Fruit fly (Drosophila melanogaster) whole organism, embryonic: ENCODE measurements around the gene Fie.

Experiments used
- Aef1 ChIP-seq: fragments of 200-800 bp; sonication (Bioruptor generic); IDR thresholded peaks from 3 replicates; pipeline ENCODE4 v1.3.6; 2022; ENCODE audit warnings: missing biosample characterization, missing genetic modification characterization
- Bdp1 ChIP-seq: fragments of 200-800 bp; sonication (Bioruptor generic); optimal IDR thresholded peaks from 3 replicates; lab custom pipeline; 2016; ENCODE audit warnings: missing biosample characterization, missing genetic modification characterization
- Bgb ChIP-seq: fragments of 200-800 bp; sonication (Bioruptor generic); IDR thresholded peaks from 2 replicates; pipeline ENCODE4 v1.3.6; 2022; ENCODE audit warnings: missing biosample characterization, missing genetic modification characterization; ENCODE audit not compliant: partially characterized antibody
- Bteb2 ChIP-seq: fragments of 200-800 bp; sonication (Bioruptor generic); optimal IDR thresholded peaks from 2 replicates; lab custom pipeline; 2016; ENCODE audit warnings: missing biosample characterization, missing genetic modification characterization
- CG10147 ChIP-seq: fragments of 200-800 bp; sonication (Bioruptor generic); optimal IDR thresholded peaks from 2 replicates; lab custom pipeline; 2019; ENCODE audit warnings: missing biosample characterization, mild to moderate bottlenecking, missing genetic modification characterization, moderate library complexity
- CG10267 ChIP-seq: fragments of 200-800 bp; sonication (Bioruptor generic); optimal IDR thresholded peaks from 2 replicates; lab custom pipeline; 2018; ENCODE audit warnings: missing biosample characterization, mild to moderate bottlenecking, missing genetic modification characterization, moderate library complexity
- CG15269 ChIP-seq: fragments of 200-800 bp; sonication (Bioruptor generic); optimal IDR thresholded peaks from 2 replicates; lab custom pipeline; 2018; ENCODE audit warnings: missing biosample characterization, mild to moderate bottlenecking, missing genetic modification characterization, moderate library complexity
- CG1529 ChIP-seq: fragments of 200-800 bp; sonication (Bioruptor generic); optimal IDR thresholded peaks from 3 replicates; lab custom pipeline; 2018; ENCODE audit warnings: missing biosample characterization, missing genetic modification characterization
- CG15479 ChIP-seq: fragments of 200-800 bp; sonication (Bioruptor generic); optimal IDR thresholded peaks from 3 replicates; lab custom pipeline; 2019; ENCODE audit warnings: missing biosample characterization, mild to moderate bottlenecking, missing genetic modification characterization, moderate library complexity
- CG18011 ChIP-seq: fragments of 200-800 bp; sonication (Bioruptor generic); optimal IDR thresholded peaks from 2 replicates; lab custom pipeline; 2017; ENCODE audit warnings: missing biosample characterization, missing genetic modification characterization, mild to moderate bottlenecking, moderate library complexity, missing genotype
- CG2129 ChIP-seq: fragments of 200-800 bp; sonication (Bioruptor generic); IDR thresholded peaks from 2 replicates; pipeline ENCODE4 v1.3.6; 2022; ENCODE audit warnings: missing biosample characterization, missing genetic modification characterization; ENCODE audit not compliant: partially characterized antibody
- CG30020 ChIP-seq: fragments of 200-800 bp; optimal IDR thresholded peaks from 2 replicates; lab custom pipeline; 2019; ENCODE audit warnings: missing biosample characterization, mild to moderate bottlenecking, missing genetic modification characterization, moderate library complexity
- CG31388 ChIP-seq: fragments of 200-800 bp; sonication (Bioruptor generic); optimal IDR thresholded peaks from 2 replicates; lab custom pipeline; 2016; ENCODE audit warnings: missing biosample characterization, missing genetic modification characterization
- CG32772 ChIP-seq: fragments of 200-800 bp; sonication (Bioruptor generic); IDR thresholded peaks from 2 replicates; pipeline ENCODE4 v1.3.6; 2022; ENCODE audit warnings: missing biosample characterization, missing genetic modification characterization
- CG3407 ChIP-seq: fragments of 200-800 bp; sonication (Bioruptor generic); optimal IDR thresholded peaks from 2 replicates; lab custom pipeline; 2018; ENCODE audit warnings: missing biosample characterization, mild to moderate bottlenecking, missing genetic modification characterization
- CG34422 ChIP-seq: fragments of 200-800 bp; sonication (Bioruptor generic); IDR thresholded peaks from 3 replicates; pipeline ENCODE4 v1.3.6; 2022; ENCODE audit warnings: missing biosample characterization, missing genetic modification characterization
- CG4282 ChIP-seq: fragments of 200-800 bp; sonication (Bioruptor generic); optimal IDR thresholded peaks from 2 replicates; lab custom pipeline; 2016; ENCODE audit warnings: missing biosample characterization, missing genetic modification characterization
- CG5245 ChIP-seq: fragments of 200-800 bp; sonication (Bioruptor generic); optimal IDR thresholded peaks from 3 replicates; lab custom pipeline; 2016; ENCODE audit warnings: missing biosample characterization, missing genetic modification characterization
- CG7372 ChIP-seq: fragments of 200-800 bp; sonication (Bioruptor generic); IDR thresholded peaks from 2 replicates; pipeline ENCODE4 v1.3.6; 2022; ENCODE audit warnings: missing biosample characterization, missing genetic modification characterization
- CG8388 ChIP-seq: fragments of 200-800 bp; sonication (Bioruptor generic); optimal IDR thresholded peaks from 2 replicates; lab custom pipeline; 2019; ENCODE audit warnings: missing biosample characterization, mild to moderate bottlenecking, missing genetic modification characterization, moderate library complexity
- CG8478 ChIP-seq: fragments of >200 bp; optimal IDR thresholded peaks from 2 replicates; lab custom pipeline; 2018
- Dll ChIP-seq: fragments of 200-800 bp; sonication (Bioruptor generic); IDR thresholded peaks from 4 replicates; pipeline ENCODE4 v1.3.6; 2022; ENCODE audit warnings: missing biosample characterization, missing genetic modification characterization; ENCODE audit not compliant: partially characterized antibody
- Dref ChIP-seq: fragments of 200-800 bp; sonication (Bioruptor generic); IDR thresholded peaks from 2 replicates; pipeline ENCODE4 v1.3.6; 2022; ENCODE audit warnings: missing biosample characterization, missing genetic modification characterization
- Drgx ChIP-seq: fragments of 200-800 bp; sonication (Bioruptor generic); IDR thresholded peaks from 2 replicates; pipeline ENCODE4 v1.3.6; 2022; ENCODE audit warnings: missing biosample characterization, missing genetic modification characterization
- E2f1 ChIP-seq: fragments of 200-800 bp; sonication (Bioruptor generic); IDR thresholded peaks from 2 replicates; pipeline ENCODE4 v1.3.6; 2022; ENCODE audit warnings: missing biosample characterization, missing genetic modification characterization
- HLH4C ChIP-seq: fragments of 200-800 bp; sonication (Bioruptor generic); IDR thresholded peaks from 3 replicates; pipeline ENCODE4 v1.3.6; 2022; ENCODE audit warnings: missing biosample characterization, missing genetic modification characterization; ENCODE audit not compliant: partially characterized antibody
- Hand ChIP-seq: fragments of 200-800 bp; sonication (Bioruptor generic); optimal IDR thresholded peaks from 2 replicates; lab custom pipeline; 2017; ENCODE audit warnings: mild to moderate bottlenecking, missing biosample characterization, missing genetic modification reagents, missing genetic modification characterization
- Hr3 ChIP-seq: fragments of 200-800 bp; sonication (Bioruptor generic); optimal IDR thresholded peaks from 3 replicates; lab custom pipeline; 2016; ENCODE audit warnings: missing biosample characterization, missing genetic modification characterization
- Lhr ChIP-seq: fragments of 200-800 bp; sonication (Bioruptor generic); optimal IDR thresholded peaks from 3 replicates; lab custom pipeline; 2017; ENCODE audit warnings: mild to moderate bottlenecking, missing biosample characterization, missing genetic modification reagents, missing genetic modification characterization
- Lim3 ChIP-seq: fragments of 200-800 bp; sonication (Bioruptor generic); IDR thresholded peaks from 2 replicates; pipeline ENCODE4 v1.3.6; 2022; ENCODE audit warnings: missing biosample characterization, missing genetic modification characterization
- MBD-R2 ChIP-seq: fragments of 200-800 bp; sonication (Bioruptor generic); IDR thresholded peaks from 2 replicates; pipeline ENCODE4 v1.3.6; 2022; ENCODE audit warnings: missing biosample characterization, missing genetic modification characterization
- PHDP ChIP-seq: fragments of 200-800 bp; sonication (Bioruptor generic); optimal IDR thresholded peaks from 3 replicates; lab custom pipeline; 2018; ENCODE audit warnings: missing biosample characterization, mild to moderate bottlenecking, missing genetic modification characterization, moderate library complexity
- Scr ChIP-seq: fragments of 200-800 bp; sonication (Bioruptor generic); IDR thresholded peaks from 2 replicates; pipeline ENCODE4 v1.3.6; 2022; ENCODE audit warnings: missing biosample characterization, missing genetic modification characterization; ENCODE audit not compliant: partially characterized antibody
- Sry-δ ChIP-seq: fragments of 200-800 bp; sonication (Bioruptor generic); optimal IDR thresholded peaks from 2 replicates; lab custom pipeline; 2016; ENCODE audit warnings: missing biosample characterization, missing genetic modification characterization
- abd-A ChIP-seq: fragments of 200-800 bp; sonication (Bioruptor generic); optimal IDR thresholded peaks from 3 replicates; lab custom pipeline; 2019; ENCODE audit warnings: missing biosample characterization, mild to moderate bottlenecking, missing genetic modification characterization, moderate library complexity
- br ChIP-seq: fragments of >200 bp; optimal IDR thresholded peaks from 2 replicates; lab custom pipeline; 2017
- chn ChIP-seq: fragments of 200-800 bp; sonication (Bioruptor generic); optimal IDR thresholded peaks from 2 replicates; lab custom pipeline; 2016; ENCODE audit warnings: missing biosample characterization, missing genetic modification characterization
- emc ChIP-seq: fragments of 200-800 bp; sonication (Bioruptor generic); optimal IDR thresholded peaks from 2 replicates; lab custom pipeline; 2016; ENCODE audit warnings: missing biosample characterization, missing genetic modification characterization
- en ChIP-seq: fragments of 200-800 bp; sonication (Bioruptor generic); optimal IDR thresholded peaks from 2 replicates; lab custom pipeline; 2016; ENCODE audit warnings: missing biosample characterization, missing genetic modification characterization
- gcm2 ChIP-seq: fragments of 200-800 bp; sonication (Bioruptor generic); optimal IDR thresholded peaks from 2 replicates; lab custom pipeline; 2016; ENCODE audit warnings: missing biosample characterization, missing genetic modification characterization
- gfzf ChIP-seq: fragments of 200-800 bp; sonication (Bioruptor generic); optimal IDR thresholded peaks from 2 replicates; lab custom pipeline; 2016; ENCODE audit warnings: missing biosample characterization, mild to moderate bottlenecking, missing genetic modification characterization, moderate library complexity
- h ChIP-seq: fragments of >200 bp; optimal IDR thresholded peaks from 2 replicates; lab custom pipeline; 2017
- pfk ChIP-seq: fragments of 200-800 bp; sonication (Bioruptor generic); optimal IDR thresholded peaks from 2 replicates; lab custom pipeline; 2018; ENCODE audit warnings: missing biosample characterization, mild to moderate bottlenecking, missing genetic modification characterization, moderate library complexity
- pita ChIP-seq: fragments of 200-800 bp; sonication (Bioruptor generic); optimal IDR thresholded peaks from 2 replicates; lab custom pipeline; 2017; ENCODE audit warnings: missing biosample characterization, mild to moderate bottlenecking, missing genetic modification characterization
- repo ChIP-seq: fragments of 200-800 bp; sonication (Bioruptor generic); optimal IDR thresholded peaks from 2 replicates; lab custom pipeline; 2016; ENCODE audit warnings: missing biosample characterization, missing genetic modification characterization
- sc ChIP-seq, 3 experiments: fragments of >200 bp in 2 of 3; fragments of 200-800 bp in 1 of 3; sonication (Bioruptor generic) in 1 of 3; optimal IDR thresholded peaks; 2 replicates in 2 of 3; 3 replicates in 1 of 3; lab custom pipeline; 2017; ENCODE audit warnings: mild to moderate bottlenecking in 1 of 3, missing biosample characterization in 1 of 3, missing genetic modification characterization in 1 of 3, missing genetic modification reagents in 1 of 3
- schlank ChIP-seq: fragments of 200-800 bp; sonication (Bioruptor generic); optimal IDR thresholded peaks from 2 replicates; lab custom pipeline; 2018; ENCODE audit warnings: missing biosample characterization, mild to moderate bottlenecking, missing genetic modification characterization
- sr ChIP-seq: fragments of 200-800 bp; sonication (Bioruptor generic); IDR thresholded peaks from 3 replicates; pipeline ENCODE4 v1.3.6; 2022; ENCODE audit warnings: missing biosample characterization, missing genetic modification characterization
- ssp ChIP-seq: fragments of 200-800 bp; sonication (Bioruptor generic); IDR thresholded peaks from 2 replicates; pipeline ENCODE4 v1.3.6; 2022; ENCODE audit warnings: missing biosample characterization, missing genetic modification characterization
- toy ChIP-seq: fragments of 200-800 bp; sonication (Bioruptor generic); IDR thresholded peaks from 2 replicates; pipeline ENCODE4 v1.3.6; 2022; ENCODE audit warnings: missing biosample characterization, missing genetic modification characterization
- unpg ChIP-seq: fragments of 200-800 bp; sonication (Bioruptor generic); optimal IDR thresholded peaks from 3 replicates; lab custom pipeline; 2018; ENCODE audit warnings: missing biosample characterization, mild to moderate bottlenecking, missing genetic modification characterization, moderate library complexity
- vnd ChIP-seq: fragments of 200-800 bp; sonication (Bioruptor generic); IDR thresholded peaks from 3 replicates; pipeline ENCODE4 v1.3.6; 2022; ENCODE audit warnings: missing biosample characterization, missing genetic modification characterization; ENCODE audit not compliant: partially characterized antibody
- yki ChIP-seq: fragments of >200 bp; optimal IDR thresholded peaks from 3 replicates; lab custom pipeline; 2018

The Fie gene

dm6 chr3L:3930930-3931329, 38.6 kb downstream of the Fie start (continued):
- TF ChIP-seq CG34422 (GFP tag; lab: Robert Waterston, UW) (no peak), chn (GFP tag; lab: Kevin White, UChicago) (no peak), gcm2 (no peak), sr (GFP tag; lab: Robert Waterston, UW) (no peak), CG18011 (GFP tag; lab: Kevin White, UChicago) (no peak), Lim3 (GFP tag; lab: Robert Waterston, UW) (no peak), CG1529 (GFP tag; lab: Kevin White, UChicago) (no peak), gfzf (no peak), CG10147 (GFP tag; lab: Kevin White, UChicago) (no peak), Hr3 (GFP tag; lab: Kevin White, UChicago) (no peak), CG32772 (GFP tag; lab: Robert Waterston, UW) (no peak), CG3407 (no peak), en (no peak), ssp (no peak), Dll (GFP tag; lab: Robert Waterston, UW) (no peak), CG7372 (GFP tag; lab: Robert Waterston, UW) (no peak), HLH4C (GFP tag; lab: Robert Waterston, UW) (0 out of 3 replicates have a peak, but pooled peaks have one; percentile 33), CG8478 (lab: Kevin White, UChicago) (no peak), CG4282 (GFP tag; lab: Kevin White, UChicago) (no peak), Scr (GFP tag; lab: Robert Waterston, UW) (no peak), abd-A (tag; lab: Kevin White, UChicago) (no peak), Sry-δ (GFP tag; lab: Kevin White, UChicago) (no peak), PHDP (tag; lab: Kevin White, UChicago) (peak; percentile 20), CG2129 (GFP tag; lab: Robert Waterston, UW) (no peak), CG8388 (GFP tag; lab: Kevin White, UChicago) (no peak), CG31388 (no peak), MBD-R2 (GFP tag; lab: Robert Waterston, UW) (no peak), Lhr (no peak), CG15269 (tag; lab: Kevin White, UChicago) (no peak), vnd (no peak), Hand (GFP tag; lab: Kevin White, UChicago) (no peak), E2f1 (GFP tag; lab: Robert Waterston, UW) (no peak), br (lab: Kevin White, UChicago) (no peak), Bteb2 (GFP tag; lab: Kevin White, UChicago) (no peak), emc (no peak), yki (no peak), CG15479 (GFP tag; lab: Kevin White, UChicago) (no peak), Aef1 (GFP tag; lab: Robert Waterston, UW) (no peak), Dref (GFP tag; lab: Robert Waterston, UW) (no peak), sc (optimal IDR thresholded peaks at IDR 0.05; lab: Kevin White, UChicago) (no peak), sc (GFP tag; optimal IDR thresholded peaks at IDR 0.05; lab: Kevin White, UChicago) (no peak), Bdp1 (GFP tag; lab: Kevin White, UChicago) (no peak), h (lab: Kevin White, UChicago) (no peak), repo (GFP tag; lab: Kevin White, UChicago) (no peak), pfk (GFP tag; lab: Kevin White, UChicago) (no peak), pita (no peak), Bgb (GFP tag; lab: Robert Waterston, UW) (peak; percentile 31; the same call in 1 of the 2 replicates), CG5245 (GFP tag; lab: Kevin White, UChicago) (no peak), CG10267 (tag; lab: Kevin White, UChicago) (no peak), schlank (tag; lab: Kevin White, UChicago) (no peak), CG30020 (tag; lab: Kevin White, UChicago) (no peak), Drgx (GFP tag; lab: Robert Waterston, UW) (no peak), unpg (GFP tag; lab: Kevin White, UChicago) (no peak), toy (GFP tag; lab: Robert Waterston, UW) (no peak)
